Worm (Caenorhabditis elegans): Measurements from ENCODE around the gene kat-1.

DNA sequence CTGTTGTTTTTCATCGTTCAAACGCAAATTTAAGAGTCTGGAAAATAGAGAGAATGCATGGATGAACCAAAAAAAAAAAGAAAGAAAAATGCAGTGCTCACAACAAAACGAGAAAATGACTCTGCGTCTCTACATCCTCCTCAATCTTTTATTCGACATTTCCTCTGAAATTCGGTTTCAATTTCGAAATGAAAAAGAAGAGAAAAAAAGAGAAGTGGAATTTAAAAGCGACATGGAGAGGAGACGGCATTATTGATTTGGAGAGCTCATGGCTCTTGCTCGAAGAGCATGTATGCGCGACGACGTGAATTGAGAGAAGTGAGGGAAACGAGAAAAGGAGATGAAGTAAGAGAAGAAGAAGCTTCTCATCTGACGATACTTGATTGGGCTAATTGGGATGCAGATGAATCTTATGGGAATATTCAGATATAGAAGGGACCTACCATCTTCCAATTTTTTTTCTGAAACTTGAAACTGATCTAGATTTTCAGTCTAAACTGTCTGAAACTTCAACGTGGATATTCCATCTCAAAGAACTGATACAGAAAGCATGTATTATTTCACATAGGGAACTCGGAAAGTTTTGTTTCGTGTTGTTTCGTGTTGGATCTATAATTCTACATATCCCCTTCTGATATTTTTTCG lies 37.5 kb downstream of the kat-1 start:
- TF ChIP-seq hif-1 (tag; optimal IDR thresholded peaks at IDR 0.05) (no peak), jun-1 (tag; optimal IDR thresholded peaks at IDR 0.05) (no peak), snpc-4 (tag; optimal IDR thresholded peaks at IDR 0.05) (no peak), ZK546.5 (tag; optimal IDR thresholded peaks at IDR 0.05) (no peak), spr-3 (GFP tag; optimal IDR thresholded peaks at IDR 0.05) (no peak), lim-7 (GFP tag; IDR thresholded peaks at IDR 0.05) (no peak), Y105C5A.15 (GFP tag; IDR thresholded peaks at IDR 0.05) (no peak), aly-2 (tag; optimal IDR thresholded peaks at IDR 0.05) (no peak), F44E2.7 (GFP tag; IDR thresholded peaks at IDR 0.05) (no peak), skn-1 (tag; optimal IDR thresholded peaks at IDR 0.05) (no peak), hlh-11 (tag; optimal IDR thresholded peaks at IDR 0.05) (no peak), mes-2 (tag; optimal IDR thresholded peaks at IDR 0.05; ENCODE audit: poor library complexity, severe bottlenecking) (no peak), nhr-76 (tag; optimal IDR thresholded peaks at IDR 0.05) (no peak), ceh-82 (tag; optimal IDR thresholded peaks at IDR 0.05) (no peak)
